Worm (Caenorhabditis elegans) whole organism, early embryonic: Measurements from ENCODE around the gene C03B1.14.

Source experiments
- F13C5.2 ChIP-seq: sonication (generic microtip); optimal IDR thresholded peaks from 2 replicates; lab custom pipeline; 2017; ENCODE audit warnings: mild to moderate bottlenecking, missing genetic modification characterization, inconsistent platforms, missing compliant biosample characterization
- ama-1 ChIP-seq: fragments of 150-350 bp; optimal IDR thresholded peaks from 2 replicates; lab custom pipeline; 2014
- ceh-13 ChIP-seq: fragments of 200-800 bp; sonication (Bioruptor generic); optimal IDR thresholded peaks from 2 replicates; lab custom pipeline; 2018; ENCODE audit warnings: mild to moderate bottlenecking, missing genetic modification characterization, missing compliant biosample characterization
- flt-1 ChIP-seq: fragments of 200-800 bp; sonication (Bioruptor generic); IDR thresholded peaks from 2 replicates; pipeline ENCODE4 v1.3.6; 2022; ENCODE audit warnings: missing genetic modification characterization, missing compliant biosample characterization
- hmbx-1 ChIP-seq: sonication (generic microtip); optimal IDR thresholded peaks from 2 replicates; lab custom pipeline; 2016; ENCODE audit warnings: mild to moderate bottlenecking, missing genetic modification characterization, missing compliant biosample characterization
- pes-1 ChIP-seq: fragments of 200-800 bp; sonication (Bioruptor generic); IDR thresholded peaks from 2 replicates; pipeline ENCODE4 v1.3.6; 2022; ENCODE audit warnings: missing genetic modification reagents, missing genetic modification characterization, missing compliant biosample characterization
- scrt-1 ChIP-seq: fragments of 200-800 bp; sonication (Bioruptor generic); IDR thresholded peaks from 2 replicates; pipeline ENCODE4 v1.3.6; 2022; ENCODE audit warnings: missing genetic modification characterization, missing compliant biosample characterization
- sea-1 ChIP-seq: fragments of 200-800 bp; sonication (Bioruptor generic); conservative IDR thresholded peaks from 2 replicates; pipeline ENCODE4 v1.3.6; 2022; ENCODE audit warnings: missing genetic modification characterization, missing compliant biosample characterization
- tbx-11 ChIP-seq: fragments of 200-800 bp; sonication (Bioruptor generic); IDR thresholded peaks from 2 replicates; pipeline ENCODE4 v1.3.6; 2022; ENCODE audit warnings: missing genetic modification characterization, missing compliant biosample characterization
- tbx-37 ChIP-seq: fragments of 200-800 bp; sonication (Bioruptor generic); conservative IDR thresholded peaks from 2 replicates; pipeline ENCODE4 v1.3.6; 2022; ENCODE audit warnings: missing genetic modification reagents, missing genetic modification characterization, missing compliant biosample characterization
- tra-4 ChIP-seq: sonication (generic microtip); optimal IDR thresholded peaks from 2 replicates; lab custom pipeline; 2017; ENCODE audit warnings: missing genetic modification characterization, missing compliant biosample characterization

- TF ChIP-seq tra-4 (tag; lab: Kevin White, UChicago) = no peak
- TF ChIP-seq tbx-11 = no peak
- no peak for TF ChIP-seq ama-1
- TF ChIP-seq pes-1 (GFP tag; lab: Robert Waterston, UW) = no peak
- TF ChIP-seq hmbx-1 = no peak
- TF ChIP-seq F13C5.2 (tag; lab: Kevin White, UChicago) = no peak
- no peak for TF ChIP-seq sea-1 (GFP tag; lab: Robert Waterston, UW)
- no peak for TF ChIP-seq tbx-37 (GFP tag; lab: Robert Waterston, UW)
- TF ChIP-seq flt-1 (GFP tag; lab: Robert Waterston, UW) = no peak
- no peak for TF ChIP-seq scrt-1 (GFP tag; lab: Robert Waterston, UW)
- TF ChIP-seq ceh-13 (GFP tag; lab: Kevin White, UChicago) = no peak
These were observed 12.8 kb upstream of the C03B1.14 start, which contains the start of gene C03B1.17 for ce11 chrX:6373348-6373747.
